Fruit fly (Drosophila melanogaster) whole organism, embryonic: ENCODE data around the gene CG10195.

Source experiments
- Ada2b ChIP-seq: fragments of 200-800 bp; sonication (Bioruptor generic); IDR thresholded peaks from 2 replicates; pipeline ENCODE4 v1.3.6; 2022; ENCODE audit warnings: missing biosample characterization, missing genetic modification characterization
- Bdp1 ChIP-seq: fragments of 200-800 bp; sonication (Bioruptor generic); optimal IDR thresholded peaks from 3 replicates; lab custom pipeline; 2016; ENCODE audit warnings: missing biosample characterization, missing genetic modification characterization
- CG10321 ChIP-seq: fragments of 200-800 bp; sonication (Bioruptor generic); IDR thresholded peaks from 2 replicates; pipeline ENCODE4 v1.3.6; 2022; ENCODE audit warnings: missing biosample characterization, missing genetic modification characterization
- CG11723 ChIP-seq: fragments of 200-800 bp; sonication (Bioruptor generic); optimal IDR thresholded peaks from 2 replicates; lab custom pipeline; 2017; ENCODE audit warnings: missing biosample characterization, mild to moderate bottlenecking, missing genetic modification characterization
- CG13624 ChIP-seq: fragments of 200-800 bp; sonication (Bioruptor generic); optimal IDR thresholded peaks from 2 replicates; lab custom pipeline; 2016; ENCODE audit warnings: missing biosample characterization, missing genetic modification characterization
- CG15269 ChIP-seq: fragments of 200-800 bp; sonication (Bioruptor generic); optimal IDR thresholded peaks from 2 replicates; lab custom pipeline; 2018; ENCODE audit warnings: missing biosample characterization, mild to moderate bottlenecking, missing genetic modification characterization, moderate library complexity
- CG1602 ChIP-seq: fragments of 200-800 bp; sonication (Bioruptor generic); optimal IDR thresholded peaks from 3 replicates; lab custom pipeline; 2016; ENCODE audit warnings: missing biosample characterization, missing genetic modification characterization
- CG1603 ChIP-seq: fragments of 200-800 bp; sonication (Bioruptor generic); optimal IDR thresholded peaks from 2 replicates; lab custom pipeline; 2019; ENCODE audit warnings: missing biosample characterization, mild to moderate bottlenecking, missing genetic modification characterization, moderate library complexity
- CG18476 ChIP-seq: fragments of 200-800 bp; sonication (Bioruptor generic); optimal IDR thresholded peaks from 2 replicates; lab custom pipeline; 2016; ENCODE audit warnings: missing biosample characterization, mild to moderate bottlenecking, missing genetic modification characterization
- CG2116 ChIP-seq: fragments of 200-800 bp; sonication (Bioruptor generic); optimal IDR thresholded peaks from 3 replicates; lab custom pipeline; 2018; ENCODE audit warnings: missing biosample characterization, mild to moderate bottlenecking, missing genetic modification characterization
- CG2199 ChIP-seq: fragments of 200-800 bp; sonication (Bioruptor generic); IDR thresholded peaks from 3 replicates; pipeline ENCODE4 v1.3.6; 2022; ENCODE audit warnings: missing biosample characterization, missing genetic modification characterization
- CG30403 ChIP-seq: fragments of 200-800 bp; sonication (Bioruptor generic); optimal IDR thresholded peaks from 3 replicates; lab custom pipeline; 2016; ENCODE audit warnings: missing biosample characterization, missing genetic modification characterization
- CG3163 ChIP-seq: fragments of 200-800 bp; sonication (Bioruptor generic); optimal IDR thresholded peaks from 3 replicates; lab custom pipeline; 2016; ENCODE audit warnings: missing biosample characterization, missing genetic modification characterization
- CG33213 ChIP-seq: fragments of 200-800 bp; sonication (Bioruptor generic); optimal IDR thresholded peaks from 3 replicates; lab custom pipeline; 2016; ENCODE audit warnings: missing biosample characterization, missing genetic modification characterization
- CG34422 ChIP-seq: fragments of 200-800 bp; sonication (Bioruptor generic); IDR thresholded peaks from 3 replicates; pipeline ENCODE4 v1.3.6; 2022; ENCODE audit warnings: missing biosample characterization, missing genetic modification characterization
- CG3838 ChIP-seq: fragments of 200-800 bp; sonication (Bioruptor generic); optimal IDR thresholded peaks from 3 replicates; lab custom pipeline; 2016; ENCODE audit warnings: missing biosample characterization, missing genetic modification characterization
- CG3995 ChIP-seq: fragments of 200-800 bp; sonication (Bioruptor generic); optimal IDR thresholded peaks from 3 replicates; lab custom pipeline; 2016; ENCODE audit warnings: missing biosample characterization, missing genetic modification characterization
- CG43689 ChIP-seq: fragments of 200-800 bp; sonication (Bioruptor generic); IDR thresholded peaks from 2 replicates; pipeline ENCODE4 v1.3.6; 2022; ENCODE audit warnings: missing biosample characterization, missing genetic modification characterization
- CG4707 ChIP-seq: fragments of 200-800 bp; sonication (Bioruptor generic); optimal IDR thresholded peaks from 2 replicates; lab custom pipeline; 2018; ENCODE audit warnings: missing biosample characterization, mild to moderate bottlenecking, missing genetic modification characterization, moderate library complexity
- CG6654 ChIP-seq: fragments of 200-800 bp; sonication (Bioruptor generic); optimal IDR thresholded peaks from 2 replicates; lab custom pipeline; 2017; ENCODE audit warnings: missing biosample characterization, mild to moderate bottlenecking, missing genetic modification characterization
- CG7745 ChIP-seq: fragments of 200-800 bp; sonication (Bioruptor generic); optimal IDR thresholded peaks from 2 replicates; lab custom pipeline; 2018; ENCODE audit warnings: missing biosample characterization, mild to moderate bottlenecking, missing genetic modification characterization, moderate library complexity
- CG7839 ChIP-seq: fragments of 200-800 bp; sonication (Bioruptor generic); optimal IDR thresholded peaks from 3 replicates; lab custom pipeline; 2018; ENCODE audit warnings: missing biosample characterization, mild to moderate bottlenecking, missing genetic modification characterization, moderate library complexity
- CG8359 ChIP-seq: fragments of 200-800 bp; sonication (Bioruptor generic); optimal IDR thresholded peaks from 2 replicates; lab custom pipeline; 2017; ENCODE audit warnings: missing biosample characterization, mild to moderate bottlenecking, missing genetic modification characterization, borderline replicate concordance
- CG8478 ChIP-seq: fragments of >200 bp; optimal IDR thresholded peaks from 2 replicates; lab custom pipeline; 2018
- CG9817 ChIP-seq: fragments of 200-800 bp; sonication (Bioruptor generic); optimal IDR thresholded peaks from 2 replicates; lab custom pipeline; 2018; ENCODE audit warnings: missing biosample characterization, mild to moderate bottlenecking, missing genetic modification characterization, moderate library complexity
- Dip2 ChIP-seq: fragments of 200-800 bp; sonication (Bioruptor generic); IDR thresholded peaks from 2 replicates; pipeline ENCODE4 v1.3.6; 2022; ENCODE audit warnings: missing biosample characterization, missing genetic modification characterization
- Doc3 ChIP-seq: fragments of 200-800 bp; sonication (Bioruptor generic); IDR thresholded peaks from 3 replicates; pipeline ENCODE4 v1.3.6; 2022; ENCODE audit warnings: missing biosample characterization, missing genetic modification characterization; ENCODE audit not compliant: partially characterized antibody
- Hey ChIP-seq: fragments of 200-800 bp; sonication (Bioruptor generic); optimal IDR thresholded peaks from 3 replicates; lab custom pipeline; 2018; ENCODE audit warnings: missing biosample characterization, mild to moderate bottlenecking, missing genetic modification characterization
- Mes4 ChIP-seq: fragments of 200-800 bp; sonication (Bioruptor generic); optimal IDR thresholded peaks from 2 replicates; lab custom pipeline; 2016; ENCODE audit warnings: missing biosample characterization, missing genetic modification characterization
- Myb ChIP-seq: fragments of 200-800 bp; sonication (Bioruptor generic); optimal IDR thresholded peaks from 2 replicates; lab custom pipeline; 2016; ENCODE audit warnings: missing biosample characterization, missing genetic modification characterization
- Neu2 ChIP-seq: fragments of 200-800 bp; sonication (Bioruptor generic); optimal IDR thresholded peaks from 3 replicates; lab custom pipeline; 2016; ENCODE audit warnings: missing biosample characterization, missing genetic modification characterization, borderline replicate concordance
- Nf-YB ChIP-seq: fragments of 200-800 bp; sonication (Bioruptor generic); optimal IDR thresholded peaks from 3 replicates; lab custom pipeline; 2019; ENCODE audit warnings: missing biosample characterization, mild to moderate bottlenecking, missing genetic modification characterization, moderate library complexity
- Poxn ChIP-seq: fragments of 200-800 bp; sonication (Bioruptor generic); IDR thresholded peaks from 2 replicates; pipeline ENCODE4 v1.3.6; 2022; ENCODE audit warnings: missing biosample characterization, missing genetic modification characterization
- Sox102F ChIP-seq: fragments of 200-800 bp; sonication (Bioruptor generic); optimal IDR thresholded peaks from 2 replicates; lab custom pipeline; 2018; ENCODE audit warnings: missing biosample characterization, mild to moderate bottlenecking, missing genetic modification characterization, moderate library complexity
- Sry-δ ChIP-seq: fragments of 200-800 bp; sonication (Bioruptor generic); optimal IDR thresholded peaks from 2 replicates; lab custom pipeline; 2016; ENCODE audit warnings: missing biosample characterization, missing genetic modification characterization
- Ssrp ChIP-seq: fragments of 200-800 bp; sonication (Bioruptor generic); optimal IDR thresholded peaks from 2 replicates; lab custom pipeline; 2018; ENCODE audit warnings: missing biosample characterization, mild to moderate bottlenecking, missing genetic modification characterization, moderate library complexity
- ab ChIP-seq: fragments of 200-800 bp; sonication (Bioruptor generic); optimal IDR thresholded peaks from 2 replicates; lab custom pipeline; 2016; ENCODE audit warnings: missing biosample characterization, missing genetic modification characterization
- ac ChIP-seq: fragments of 200-800 bp; sonication (Bioruptor generic); optimal IDR thresholded peaks from 3 replicates; lab custom pipeline; 2017; ENCODE audit warnings: missing biosample characterization, mild to moderate bottlenecking, missing genetic modification characterization
- ara ChIP-seq: fragments of 200-800 bp; sonication (Bioruptor generic); IDR thresholded peaks from 2 replicates; pipeline ENCODE4 v1.3.6; 2022; ENCODE audit warnings: missing biosample characterization, missing genetic modification characterization
- br ChIP-seq: fragments of >200 bp; optimal IDR thresholded peaks from 2 replicates; lab custom pipeline; 2017
- cwo ChIP-seq: fragments of 200-800 bp; sonication (Bioruptor generic); optimal IDR thresholded peaks from 3 replicates; lab custom pipeline; 2017; ENCODE audit warnings: missing biosample characterization, missing genetic modification characterization, mild to moderate bottlenecking, moderate library complexity, missing genetic modification reagents
- dpn ChIP-seq, 2 experiments: fragments of 200-800 bp; sonication (Bioruptor generic); optimal IDR thresholded peaks; 3 replicates each; lab custom pipeline; 2016; ENCODE audit warnings: missing biosample characterization in 2 of 2, missing genetic modification characterization in 2 of 2
- exex ChIP-seq: fragments of 200-800 bp; sonication (Bioruptor generic); optimal IDR thresholded peaks from 4 replicates; lab custom pipeline; 2018; ENCODE audit warnings: missing biosample characterization, mild to moderate bottlenecking, missing genetic modification characterization, moderate library complexity
- kah ChIP-seq: fragments of 200-800 bp; sonication (Bioruptor generic); optimal IDR thresholded peaks from 2 replicates; lab custom pipeline; 2018; ENCODE audit warnings: missing biosample characterization, mild to moderate bottlenecking, missing genetic modification characterization
- nau ChIP-seq: fragments of 200-800 bp; sonication (Bioruptor generic); optimal IDR thresholded peaks from 3 replicates; lab custom pipeline; 2017; ENCODE audit warnings: missing biosample characterization, mild to moderate bottlenecking, missing genetic modification characterization, missing genetic modification reagents
- odd ChIP-seq: fragments of 200-800 bp; sonication (Bioruptor generic); optimal IDR thresholded peaks from 2 replicates; lab custom pipeline; 2017; ENCODE audit warnings: missing biosample characterization, mild to moderate bottlenecking, missing genetic modification characterization
- pfk ChIP-seq: fragments of 200-800 bp; sonication (Bioruptor generic); optimal IDR thresholded peaks from 2 replicates; lab custom pipeline; 2018; ENCODE audit warnings: missing biosample characterization, mild to moderate bottlenecking, missing genetic modification characterization, moderate library complexity
- phol ChIP-seq: fragments of 200-800 bp; sonication (Bioruptor generic); optimal IDR thresholded peaks from 3 replicates; lab custom pipeline; 2018; ENCODE audit warnings: missing biosample characterization, mild to moderate bottlenecking, missing genetic modification characterization, moderate library complexity
- sd ChIP-seq: fragments of 200-800 bp; sonication (Bioruptor generic); optimal IDR thresholded peaks from 3 replicates; lab custom pipeline; 2018; ENCODE audit warnings: missing biosample characterization, mild to moderate bottlenecking, missing genetic modification characterization, moderate library complexity
- shn ChIP-seq: fragments of 200-800 bp; sonication (Bioruptor generic); optimal IDR thresholded peaks from 3 replicates; lab custom pipeline; 2016; ENCODE audit warnings: missing biosample characterization, missing genetic modification characterization
- ttk ChIP-seq: fragments of 200-800 bp; sonication (Bioruptor generic); IDR thresholded peaks from 2 replicates; pipeline ENCODE4 v2.1.2; 2022; ENCODE audit warnings: missing biosample characterization, missing genetic modification characterization
- vfl ChIP-seq: fragments of 200-800 bp; sonication (Bioruptor generic); optimal IDR thresholded peaks from 2 replicates; lab custom pipeline; 2016; ENCODE audit warnings: missing biosample characterization, missing genetic modification characterization

Gene CG10195

DNA sequence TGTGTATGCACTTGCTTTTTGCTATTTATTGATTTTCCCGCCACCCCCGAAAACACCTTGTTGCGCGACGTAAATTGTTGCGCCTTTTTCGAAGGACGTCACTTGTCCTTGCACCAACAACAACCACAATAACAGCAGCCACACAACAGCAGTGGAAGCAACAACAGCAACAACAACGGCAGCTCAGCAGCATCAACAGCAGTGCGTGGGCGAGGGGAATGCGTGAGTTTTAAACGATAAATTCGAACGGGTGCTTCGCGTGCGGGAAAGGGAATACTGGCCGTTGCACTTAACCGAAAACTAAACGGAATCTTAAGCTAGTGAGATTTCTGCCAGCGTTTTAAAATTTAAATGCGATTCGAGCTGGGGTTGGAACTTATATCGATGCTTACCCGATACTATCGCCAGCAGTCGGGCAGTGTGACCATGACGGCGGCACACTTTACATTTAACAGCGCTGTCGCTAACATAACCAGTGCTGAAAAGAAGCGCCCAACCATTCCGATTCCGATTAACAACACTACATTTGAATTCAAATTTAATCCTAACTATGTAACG lies 23.9 kb upstream of the CG10195 start, which contains the start of gene cyst (continued):
- TF ChIP-seq phol (tag; lab: Kevin White, UChicago) (peak; percentile 51), sd (peak; percentile 64), ttk (GFP tag; lab: Robert Waterston, UW) (no peak), CG2199 (GFP tag; lab: Robert Waterston, UW) (no peak), dpn (GFP tag; optimal IDR thresholded peaks at IDR 0.05; lab: Kevin White, UChicago) (peak; percentile 39 to 54), CG3995 (GFP tag; lab: Kevin White, UChicago) (peak; percentile 37), nau (GFP tag; lab: Kevin White, UChicago) (no peak), Poxn (no peak), CG13624 (GFP tag; lab: Kevin White, UChicago) (peak; percentile 69), shn (GFP tag; lab: Kevin White, UChicago) (peak; percentile 2), CG7839 (tag; lab: Kevin White, UChicago) (no peak), CG18476 (GFP tag; lab: Kevin White, UChicago) (no peak), Myb (GFP tag; lab: Kevin White, UChicago) (peak; percentile 99), Dip2 (GFP tag; lab: Robert Waterston, UW) (no peak), CG3838 (GFP tag; lab: Kevin White, UChicago) (no peak), CG33213 (peak; percentile 69), CG8359 (GFP tag; lab: Kevin White, UChicago) (no peak), CG34422 (GFP tag; lab: Robert Waterston, UW) (no peak), CG1603 (tag; lab: Kevin White, UChicago) (no peak), Sox102F (GFP tag; lab: Kevin White, UChicago) (no peak), CG1602 (no peak), Hey (no peak), exex (tag; lab: Kevin White, UChicago) (no peak), CG9817 (tag; lab: Kevin White, UChicago) (no peak), CG6654 (GFP tag; lab: Kevin White, UChicago) (no peak), ara (GFP tag; lab: Robert Waterston, UW) (no peak), CG4707 (GFP tag; lab: Kevin White, UChicago) (no peak), Neu2 (GFP tag; lab: Kevin White, UChicago) (no peak), Doc3 (GFP tag; lab: Robert Waterston, UW) (peak; percentile 92), CG8478 (lab: Kevin White, UChicago) (peak; percentile 83), CG3163 (peak; percentile 20), ac (GFP tag; lab: Kevin White, UChicago) (no peak), Ssrp (no peak), CG30403 (GFP tag; lab: Kevin White, UChicago) (peak; percentile 43), Sry-δ (GFP tag; lab: Kevin White, UChicago) (peak; percentile 93), Bdp1 (GFP tag; lab: Kevin White, UChicago) (no peak), ab (GFP tag; lab: Kevin White, UChicago) (no peak), CG10321 (GFP tag; lab: Robert Waterston, UW) (no peak), CG11723 (GFP tag; lab: Kevin White, UChicago) (no peak), cwo (GFP tag; lab: Kevin White, UChicago) (no peak), CG2116 (peak; percentile 50), pfk (no peak), kah (GFP tag; lab: Kevin White, UChicago) (no peak), Ada2b (GFP tag; lab: Robert Waterston, UW) (no peak), Mes4 (GFP tag; lab: Kevin White, UChicago) (no peak), CG15269 (tag; lab: Kevin White, UChicago) (no peak), CG7745 (tag; lab: Kevin White, UChicago) (no peak), CG43689 (no peak), Nf-YB (GFP tag; lab: Kevin White, UChicago) (no peak), vfl (GFP tag; lab: Kevin White, UChicago) (peak; percentile 44), br (lab: Kevin White, UChicago) (no peak), odd (GFP tag; lab: Kevin White, UChicago) (no peak)
